Worm (Caenorhabditis elegans): ENCODE measurements around the gene D1046.2.

The D1046.2 gene

ce11 chrIV:8973249-8973958 is 47.5 kb upstream of the D1046.2 start, which contains the start of gene C53B4.3 (continued):
- TF ChIP-seq ztf-26 (tag; optimal IDR thresholded peaks at IDR 0.05) (peak; percentile 16), zim-3 (tag; optimal IDR thresholded peaks at IDR 0.05) (peak; percentile 22), ZK185.1 (tag; optimal IDR thresholded peaks at IDR 0.05; ENCODE audit: poor library complexity, severe bottlenecking) (peak; percentile 87), atf-7 (tag; optimal IDR thresholded peaks at IDR 0.05) (peak; percentile 47), him-1 (tag; optimal IDR thresholded peaks at IDR 0.05) (peak; percentile 37), tbp1 (GFP tag; optimal IDR thresholded peaks at IDR 0.05) (peak; percentile 30), madf-6 (GFP tag; IDR thresholded peaks at IDR 0.05) (peak; percentile 67; the same call in 1 of the 2 replicates), dox-1 (GFP tag; IDR thresholded peaks at IDR 0.05) (peak; percentile 55; the same call in 1 of the 2 replicates), D2030.7 (GFP tag; IDR thresholded peaks at IDR 0.05) (peak; percentile 61), nhr-120 (GFP tag; IDR thresholded peaks at IDR 0.05) (no peak), hrde-1 (tag; optimal IDR thresholded peaks at IDR 0.05; ENCODE audit: borderline replicate concordance) (peak; percentile 37), ceh-100 (GFP tag; IDR thresholded peaks at IDR 0.05) (no peak), ceh-40 (GFP tag; IDR thresholded peaks at IDR 0.05) (peak; percentile 46; the same call in 1 of the 2 replicates), K11D2.4 (GFP tag; IDR thresholded peaks at IDR 0.05) (peak; percentile 69), B0019.2 (GFP tag; conservative IDR thresholded peaks at IDR 0.05) (no peak), hlh-12 (tag; optimal IDR thresholded peaks at IDR 0.05) (no peak), let-607 (tag; optimal IDR thresholded peaks at IDR 0.05) (peak in 1 of 2 experiments; percentile 55), ztf-6 (GFP tag; IDR thresholded peaks at IDR 0.05) (no peak), ceh-91 (GFP tag; IDR thresholded peaks at IDR 0.05) (peak; percentile 24; the same call in 1 of the 2 replicates), K12H6.12 (tag; optimal IDR thresholded peaks at IDR 0.05) (peak; percentile 40), snpc-1.3 (tag; optimal IDR thresholded peaks at IDR 0.05; ENCODE audit: insufficient read depth) (peak; percentile 31), mcd-1 (GFP tag; IDR thresholded peaks at IDR 0.05) (peak; percentile 64), unc-130 (GFP tag; optimal IDR thresholded peaks at IDR 0.05) (peak; percentile 49), madf-10 (tag; optimal IDR thresholded peaks at IDR 0.05) (peak; percentile 19)

- no peak for TF ChIP-seq dpl-1 (GFP tag; optimal IDR thresholded peaks at IDR 0.05)
- no peak for TF ChIP-seq C17E4.6 (GFP tag; IDR thresholded peaks at IDR 0.05)
- TF ChIP-seq hlh-26 (GFP tag; conservative IDR thresholded peaks at IDR 0.05) = no peak
- no peak for TF ChIP-seq zfh-2 (GFP tag; conservative IDR thresholded peaks at IDR 0.05)
- TF ChIP-seq ccch-3 (GFP tag; optimal IDR thresholded peaks at IDR 0.05) = no peak
- no peak for TF ChIP-seq die-1 (tag; optimal IDR thresholded peaks at IDR 0.05)
- TF ChIP-seq T26A5.8 (tag; optimal IDR thresholded peaks at IDR 0.05) = no peak
- TF ChIP-seq ceh-100 (GFP tag; IDR thresholded peaks at IDR 0.05) = no peak
- no peak for TF ChIP-seq lin-26 (GFP tag; IDR thresholded peaks at IDR 0.05)
- TF ChIP-seq rec-8 (tag; optimal IDR thresholded peaks at IDR 0.05) = no peak
- no peak for TF ChIP-seq K11D2.4 (GFP tag; IDR thresholded peaks at IDR 0.05)
Measured at ce11 chrIV:8967990-8968389, 42.1 kb upstream of the D1046.2 start, which contains the start of gene suex-2. suex-2 (plus strand) TSS chrIV:8968290.

- TF ChIP-seq rec-8 (tag; optimal IDR thresholded peaks at IDR 0.05) (no peak), ztf-3 (GFP tag; optimal IDR thresholded peaks at IDR 0.05) (no peak), nhr-179 (tag; optimal IDR thresholded peaks at IDR 0.05) (no peak), let-526 (GFP tag; IDR thresholded peaks at IDR 0.05) (no peak), tbx-9 (tag; optimal IDR thresholded peaks at IDR 0.05; ENCODE audit: borderline replicate concordance) (no peak), egrh-3 (GFP tag; IDR thresholded peaks at IDR 0.05) (no peak), ceh-58 (GFP tag; IDR thresholded peaks at IDR 0.05) (no peak), snpc-1.3 (tag; optimal IDR thresholded peaks at IDR 0.05; ENCODE audit: insufficient read depth) (no peak), snpc-4 (GFP tag; optimal IDR thresholded peaks at IDR 0.05) (no peak), snpc-4 (tag; optimal IDR thresholded peaks at IDR 0.05) (no peak), Y53F4B.3 (GFP tag; IDR thresholded peaks at IDR 0.05) (no peak)
Measured at ce11 chrIV:8965883-8966282, 40.0 kb upstream of the D1046.2 start, which contains the start of gene C53B4.2. C53B4.2 (plus strand) TSS chrIV:8966183.
